Fruit fly (Drosophila melanogaster): Measurements from ENCODE around the gene Cpr67B.
A peak's percentile ranks its signal among the peaks of the same experiment; 100 is the strongest.

Cpr67B gene

DNA sequence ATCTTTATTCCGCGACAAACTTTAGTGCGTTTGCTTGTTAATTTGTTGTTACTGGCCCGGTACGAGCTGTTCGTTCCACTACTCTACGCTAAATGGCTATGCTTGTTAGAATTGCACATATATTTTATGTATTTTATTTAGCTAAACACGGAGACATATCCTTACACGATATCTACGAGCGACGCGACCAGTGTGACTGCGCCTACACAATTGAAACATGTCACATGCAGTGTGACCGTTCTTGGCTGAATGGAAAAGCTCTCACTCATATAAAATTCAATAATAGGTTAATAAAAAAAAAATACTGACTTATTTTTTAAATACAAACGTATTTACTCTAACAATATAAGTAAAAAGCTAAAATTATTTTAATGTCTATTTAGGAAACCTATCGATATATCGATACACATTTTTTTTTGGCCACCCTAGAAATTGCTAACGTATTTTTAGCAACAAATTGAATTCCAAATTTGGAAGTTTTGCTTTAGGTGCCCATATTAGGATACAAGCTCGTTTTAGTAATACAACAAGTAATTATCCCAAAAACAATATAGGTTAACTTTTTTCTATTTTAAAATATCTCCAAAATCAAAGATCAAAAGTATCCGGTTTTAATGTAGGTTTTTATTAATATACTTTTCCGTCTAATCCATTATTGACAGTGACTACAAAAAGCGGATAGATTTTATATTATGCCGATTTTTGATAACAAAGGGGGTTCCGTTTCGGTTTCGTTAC, 5.4 kb upstream of the Cpr67B start, which contains the start of gene CG4080 (continued):
- peak; percentile 44 for TF ChIP-seq Nf-YC (tag; optimal IDR thresholded peaks at IDR 0.05)
- TF ChIP-seq CG6791 (GFP tag; IDR thresholded peaks at IDR 0.05; ENCODE audit: partially characterized antibody), result peak; percentile 65; the same call in 1 of the 3 replicates
- peak; percentile 55 for TF ChIP-seq CG1603 (tag; optimal IDR thresholded peaks at IDR 0.05)
- TF ChIP-seq zen (tag; optimal IDR thresholded peaks at IDR 0.05), result peak; percentile 26
- TF ChIP-seq CG13894 (tag; optimal IDR thresholded peaks at IDR 0.05), result peak; percentile 1
- no peak for TF ChIP-seq CrebB (tag; optimal IDR thresholded peaks at IDR 0.05)
- peak; percentile 17 for TF ChIP-seq CG13424 (tag; optimal IDR thresholded peaks at IDR 0.05)
- peak; percentile 72 for TF ChIP-seq bbx (GFP tag; IDR thresholded peaks at IDR 0.05; ENCODE audit: partially characterized antibody)
- no peak for TF ChIP-seq dimm (GFP tag; IDR thresholded peaks at IDR 0.05)
- TF ChIP-seq lola (GFP tag; optimal IDR thresholded peaks at IDR 0.05), result peak in 1 of 3 experiments; percentile 25
- TF ChIP-seq pzg (GFP tag; optimal IDR thresholded peaks at IDR 0.05), result peak; percentile 81
- TF ChIP-seq CG17328 (GFP tag; IDR thresholded peaks at IDR 0.05), result no peak
- TF ChIP-seq Camta (GFP tag; optimal IDR thresholded peaks at IDR 0.05), result peak; percentile 16
- no peak for TF ChIP-seq CG12942 (GFP tag; optimal IDR thresholded peaks at IDR 0.05)
- TF ChIP-seq Taf1 (GFP tag; IDR thresholded peaks at IDR 0.05), result no peak
- TF ChIP-seq CG6683 (GFP tag; optimal IDR thresholded peaks at IDR 0.05), result no peak
- TF ChIP-seq fd3F (GFP tag; optimal IDR thresholded peaks at IDR 0.05), result no peak
- TF ChIP-seq Myb (GFP tag; optimal IDR thresholded peaks at IDR 0.05), result peak; percentile 63
- peak; percentile 66 for TF ChIP-seq nmo (GFP tag; optimal IDR thresholded peaks at IDR 0.05)
- 0 out of 3 replicates have a peak, but pooled peaks have one; percentile 45 for TF ChIP-seq so (GFP tag; IDR thresholded peaks at IDR 0.05)
- no peak for TF ChIP-seq sima (GFP tag; optimal IDR thresholded peaks at IDR 0.05)
- no peak for TF ChIP-seq sisA (GFP tag; IDR thresholded peaks at IDR 0.05)
- no peak for TF ChIP-seq H15 (GFP tag; IDR thresholded peaks at IDR 0.05)
- TF ChIP-seq Six4 (GFP tag; optimal IDR thresholded peaks at IDR 0.05), result no peak
- TF ChIP-seq CG7963 (GFP tag; IDR thresholded peaks at IDR 0.05; ENCODE audit: partially characterized antibody), result 0 out of 3 replicates have a peak, but pooled peaks have one; percentile 28
- TF ChIP-seq fru (optimal IDR thresholded peaks at IDR 0.05), result no peak
- TF ChIP-seq maf-S (GFP tag; optimal IDR thresholded peaks at IDR 0.05), result no peak
- TF ChIP-seq peb (GFP tag; IDR thresholded peaks at IDR 0.05), result no peak
- TF ChIP-seq pfk (GFP tag; optimal IDR thresholded peaks at IDR 0.05), result no peak
- TF ChIP-seq CG13624 (GFP tag; optimal IDR thresholded peaks at IDR 0.05), result no peak
- no peak for TF ChIP-seq Poxn (GFP tag; IDR thresholded peaks at IDR 0.05)
- peak; percentile 25 for TF ChIP-seq CG7987 (GFP tag; optimal IDR thresholded peaks at IDR 0.05)
- TF ChIP-seq CG10979 (tag; optimal IDR thresholded peaks at IDR 0.05), result no peak
- no peak for TF ChIP-seq CG11504 (tag; optimal IDR thresholded peaks at IDR 0.05)
- TF ChIP-seq tgo (GFP tag; IDR thresholded peaks at IDR 0.05), result no peak
- peak; percentile 37 for TF ChIP-seq unpg (GFP tag; optimal IDR thresholded peaks at IDR 0.05)
- peak; percentile 29; the same call in 1 of the 3 replicates for TF ChIP-seq Dbx (GFP tag; IDR thresholded peaks at IDR 0.05)
- peak; percentile 84 for TF ChIP-seq CG8924 (tag; optimal IDR thresholded peaks at IDR 0.05)
- no peak for TF ChIP-seq CG18619 (GFP tag; optimal IDR thresholded peaks at IDR 0.05)
- peak; percentile 55 for TF ChIP-seq tna (GFP tag; IDR thresholded peaks at IDR 0.05; ENCODE audit: partially characterized antibody)
- TF ChIP-seq CG1792 (GFP tag; optimal IDR thresholded peaks at IDR 0.05), result no peak
- no peak for TF ChIP-seq CG32772 (GFP tag; IDR thresholded peaks at IDR 0.05)
- no peak for TF ChIP-seq trh (GFP tag; optimal IDR thresholded peaks at IDR 0.05)
- no peak for TF ChIP-seq CG30403 (GFP tag; optimal IDR thresholded peaks at IDR 0.05)
- peak; percentile 96 for TF ChIP-seq CG9797 (GFP tag; optimal IDR thresholded peaks at IDR 0.05)
- no peak for TF ChIP-seq kah (GFP tag; optimal IDR thresholded peaks at IDR 0.05)
- TF ChIP-seq amos (GFP tag; IDR thresholded peaks at IDR 0.05; ENCODE audit: partially characterized antibody), result peak; percentile 76; the same call in 1 of the 2 replicates
- TF ChIP-seq insv (GFP tag; optimal IDR thresholded peaks at IDR 0.05), result peak in 1 of 2 experiments; percentile 25
- TF ChIP-seq sqz (GFP tag; optimal IDR thresholded peaks at IDR 0.05), result peak; percentile 32
